Fruit fly (Drosophila melanogaster): ENCODE results near the gene CG3808.
A peak's percentile ranks its signal among the peaks of the same experiment; 100 is the strongest.

Gene CG3808

dm6 chr3L:19042501-19042900 is 42.1 kb upstream of the CG3808 start (continued):
- peak; percentile 59; the same call in 1 of the 2 replicates for TF ChIP-seq sens-2 (GFP tag; IDR thresholded peaks at IDR 0.05)
- TF ChIP-seq CG18599 (GFP tag; optimal IDR thresholded peaks at IDR 0.05), result peak; percentile 77
- TF ChIP-seq CG17568 (GFP tag; optimal IDR thresholded peaks at IDR 0.05), result peak; percentile 64
- TF ChIP-seq CG12942 (GFP tag; optimal IDR thresholded peaks at IDR 0.05), result peak; percentile 65
- TF ChIP-seq toy (GFP tag; IDR thresholded peaks at IDR 0.05), result no peak
- no peak for TF ChIP-seq CG9876 (GFP tag; optimal IDR thresholded peaks at IDR 0.05)
- peak; percentile 90 for TF ChIP-seq CG4404 (GFP tag; IDR thresholded peaks at IDR 0.05)
- TF ChIP-seq CG13775 (GFP tag; optimal IDR thresholded peaks at IDR 0.05), result peak; percentile 86
- TF ChIP-seq CG7357 (GFP tag; IDR thresholded peaks at IDR 0.05), result peak; percentile 26; the same call in 1 of the 3 replicates
- peak; percentile 72 for TF ChIP-seq Lhr (GFP tag; optimal IDR thresholded peaks at IDR 0.05)
- TF ChIP-seq CG12659 (GFP tag; optimal IDR thresholded peaks at IDR 0.05), result peak; percentile 70
- no peak for TF ChIP-seq hb (GFP tag; IDR thresholded peaks at IDR 0.05; ENCODE audit: partially characterized antibody)
- no peak for TF ChIP-seq wdn (GFP tag; IDR thresholded peaks at IDR 0.05)
- TF ChIP-seq Optix (GFP tag; IDR thresholded peaks at IDR 0.05), result no peak
- TF ChIP-seq CG10147 (GFP tag; optimal IDR thresholded peaks at IDR 0.05), result peak; percentile 71
- TF ChIP-seq ash1 (GFP tag; optimal IDR thresholded peaks at IDR 0.05), result no peak
- TF ChIP-seq Deaf1 (tag; optimal IDR thresholded peaks at IDR 0.05), result peak; percentile 63
- TF ChIP-seq BtbVII (GFP tag; optimal IDR thresholded peaks at IDR 0.05), result peak; percentile 63
- no peak for TF ChIP-seq Dp (GFP tag; optimal IDR thresholded peaks at IDR 0.05)
- TF ChIP-seq CG16815 (GFP tag; optimal IDR thresholded peaks at IDR 0.05), result peak; percentile 83
- no peak for TF ChIP-seq CG31365 (tag; optimal IDR thresholded peaks at IDR 0.05)
- peak; percentile 40 for TF ChIP-seq Hsf (GFP tag; optimal IDR thresholded peaks at IDR 0.05)
- peak; percentile 5 for TF ChIP-seq btn (GFP tag; optimal IDR thresholded peaks at IDR 0.05)
- TF ChIP-seq CG18619 (GFP tag; optimal IDR thresholded peaks at IDR 0.05), result peak; percentile 60
- TF ChIP-seq luna (GFP tag; optimal IDR thresholded peaks at IDR 0.05), result no peak
- TF ChIP-seq Max (GFP tag; optimal IDR thresholded peaks at IDR 0.05), result peak; percentile 68
- TF ChIP-seq pnt (GFP tag; optimal IDR thresholded peaks at IDR 0.05), result no peak
- TF ChIP-seq zf30C (GFP tag; optimal IDR thresholded peaks at IDR 0.05), result peak; percentile 97
- TF ChIP-seq corto (GFP tag; optimal IDR thresholded peaks at IDR 0.05), result no peak
- TF ChIP-seq HmgZ (tag; optimal IDR thresholded peaks at IDR 0.05), result peak; percentile 39
- TF ChIP-seq ttk (GFP tag; IDR thresholded peaks at IDR 0.05), result peak; percentile 61; the same call in 1 of the 2 replicates
- TF ChIP-seq CG9215 (GFP tag; IDR thresholded peaks at IDR 0.05), result peak; percentile 33; the same call in 1 of the 2 replicates
- peak; percentile 70 for TF ChIP-seq CG30020 (tag; optimal IDR thresholded peaks at IDR 0.05)
- TF ChIP-seq Dref (GFP tag; IDR thresholded peaks at IDR 0.05), result no peak
- peak; percentile 85 for TF ChIP-seq CG15269 (tag; optimal IDR thresholded peaks at IDR 0.05)
- no peak for TF ChIP-seq CG4854 (GFP tag; optimal IDR thresholded peaks at IDR 0.05)
- peak; percentile 90 for TF ChIP-seq CG15601 (tag; optimal IDR thresholded peaks at IDR 0.05)
- TF ChIP-seq nau (GFP tag; optimal IDR thresholded peaks at IDR 0.05), result peak; percentile 71
- TF ChIP-seq gcm (GFP tag; optimal IDR thresholded peaks at IDR 0.05), result peak; percentile 91
- no peak; the same call in 1 of the 2 replicates for TF ChIP-seq sob (GFP tag; IDR thresholded peaks at IDR 0.05)
- no peak for TF ChIP-seq CG9797 (GFP tag; optimal IDR thresholded peaks at IDR 0.05)
- TF ChIP-seq Jarid2 (GFP tag; optimal IDR thresholded peaks at IDR 0.05), result peak; percentile 62
- TF ChIP-seq CG8765 (GFP tag; IDR thresholded peaks at IDR 0.05), result peak; percentile 48; the same call in 1 of the 2 replicates
- no peak for TF ChIP-seq al (GFP tag; IDR thresholded peaks at IDR 0.05)
- TF ChIP-seq Poxn (GFP tag; IDR thresholded peaks at IDR 0.05), result no peak
- TF ChIP-seq H15 (GFP tag; IDR thresholded peaks at IDR 0.05), result 0 out of 3 replicates have a peak, but pooled peaks have one; percentile 38
- no peak for TF ChIP-seq GATAe (GFP tag; conservative IDR thresholded peaks at IDR 0.05)
- TF ChIP-seq knrl (GFP tag; IDR thresholded peaks at IDR 0.05; ENCODE audit: partially characterized antibody), result no peak
- TF ChIP-seq CG34422 (GFP tag; IDR thresholded peaks at IDR 0.05), result peak; percentile 67
- peak; percentile 77 for TF ChIP-seq salm (tag; optimal IDR thresholded peaks at IDR 0.05)
- TF ChIP-seq seq (GFP tag; IDR thresholded peaks at IDR 0.05), result no peak
